Fruit fly (Drosophila melanogaster): ENCODE measurements around the gene elav.
A peak's percentile ranks its signal among the peaks of the same experiment; 100 is the strongest.

elav gene

dm6 chrX:478766-479165, 44.3 kb downstream of the elav start, which contains the start of gene CG32817:
CG32817 (plus strand) TSS chrX:479066.
- TF ChIP-seq Pif1A (GFP tag; optimal IDR thresholded peaks at IDR 0.05): no peak
- TF ChIP-seq fd96Ca (GFP tag; IDR thresholded peaks at IDR 0.05): no peak
- TF ChIP-seq CG12605 (GFP tag; IDR thresholded peaks at IDR 0.05): no peak
- TF ChIP-seq rn (GFP tag; IDR thresholded peaks at IDR 0.05): no peak

- TF ChIP-seq CG8159 (tag; optimal IDR thresholded peaks at IDR 0.05) (no peak), fd96Ca (GFP tag; IDR thresholded peaks at IDR 0.05) (no peak), CG4496 (GFP tag; IDR thresholded peaks at IDR 0.05) (0 out of 3 replicates have a peak, but pooled peaks have one; percentile 43), EcR (GFP tag; optimal IDR thresholded peaks at IDR 0.05) (no peak), Snoo (tag; optimal IDR thresholded peaks at IDR 0.05) (peak; percentile 7), CG34367 (tag; optimal IDR thresholded peaks at IDR 0.05) (no peak), CG9948 (tag; optimal IDR thresholded peaks at IDR 0.05) (peak; percentile 30), CG17806 (tag; optimal IDR thresholded peaks at IDR 0.05) (peak; percentile 20), CG13204 (GFP tag; optimal IDR thresholded peaks at IDR 0.05) (no peak), CG8301 (tag; optimal IDR thresholded peaks at IDR 0.05) (no peak), CG15710 (tag; optimal IDR thresholded peaks at IDR 0.05) (peak; percentile 2), Ets98B (GFP tag; IDR thresholded peaks at IDR 0.05) (peak; percentile 31; the same call in 1 of the 2 replicates), Pif1A (GFP tag; optimal IDR thresholded peaks at IDR 0.05) (no peak)
Observed at dm6 chrX:476230-477143, 46.5 kb downstream of the elav start, which contains the start of the genes ebo and CG13373. ebo (minus strand) TSS chrX:476579. CG13373 (plus strand) TSS chrX:476984.

- TF ChIP-seq CG13204 (GFP tag; optimal IDR thresholded peaks at IDR 0.05): no peak
- TF ChIP-seq rn (GFP tag; IDR thresholded peaks at IDR 0.05): no peak
- TF ChIP-seq CG8301 (tag; optimal IDR thresholded peaks at IDR 0.05): no peak
- no peak for TF ChIP-seq CG8159 (tag; optimal IDR thresholded peaks at IDR 0.05)
- TF ChIP-seq Snoo (tag; optimal IDR thresholded peaks at IDR 0.05): no peak
- TF ChIP-seq CG34367 (tag; optimal IDR thresholded peaks at IDR 0.05): no peak
- no peak for TF ChIP-seq CG4496 (GFP tag; IDR thresholded peaks at IDR 0.05)
- no peak for TF ChIP-seq Pif1B (GFP tag; optimal IDR thresholded peaks at IDR 0.05)
- no peak for TF ChIP-seq CG9948 (tag; optimal IDR thresholded peaks at IDR 0.05)
- no peak for TF ChIP-seq CG15710 (tag; optimal IDR thresholded peaks at IDR 0.05)
- TF ChIP-seq D1 (tag; optimal IDR thresholded peaks at IDR 0.05): no peak
- no peak for TF ChIP-seq gl (tag; optimal IDR thresholded peaks at IDR 0.05)
- no peak for TF ChIP-seq EcR (GFP tag; optimal IDR thresholded peaks at IDR 0.05)
- TF ChIP-seq CG17806 (tag; optimal IDR thresholded peaks at IDR 0.05): no peak
Observed at dm6 chrX:470626-471025, 52.4 kb downstream of the elav start, which contains the start of gene CG32816. CG32816 (minus strand) TSS chrX:470726.

dm6 chrX:469235-469634, 53.8 kb downstream of the elav start, which contains the start of gene Cyp4g1:
Cyp4g1 (minus strand) TSS chrX:469335.
- TF ChIP-seq CG10348 (GFP tag; IDR thresholded peaks at IDR 0.05): no peak
- TF ChIP-seq CG14655 (GFP tag; optimal IDR thresholded peaks at IDR 0.05): no peak
- TF ChIP-seq CG15710 (tag; optimal IDR thresholded peaks at IDR 0.05): no peak
- no peak for TF ChIP-seq Pif1B (GFP tag; optimal IDR thresholded peaks at IDR 0.05)
- TF ChIP-seq CG4496 (GFP tag; IDR thresholded peaks at IDR 0.05): no peak
- TF ChIP-seq gl (tag; optimal IDR thresholded peaks at IDR 0.05): no peak
- TF ChIP-seq CG9948 (tag; optimal IDR thresholded peaks at IDR 0.05): no peak
- no peak for TF ChIP-seq Ets98B (GFP tag; IDR thresholded peaks at IDR 0.05)
- TF ChIP-seq EcR (GFP tag; optimal IDR thresholded peaks at IDR 0.05): no peak
- TF ChIP-seq Snoo (tag; optimal IDR thresholded peaks at IDR 0.05): no peak
- no peak for TF ChIP-seq fd96Ca (GFP tag; IDR thresholded peaks at IDR 0.05)
- TF ChIP-seq CG8159 (tag; optimal IDR thresholded peaks at IDR 0.05): no peak
- TF ChIP-seq CG8301 (tag; optimal IDR thresholded peaks at IDR 0.05): no peak
- no peak for TF ChIP-seq D1 (tag; optimal IDR thresholded peaks at IDR 0.05)
- TF ChIP-seq rn (GFP tag; IDR thresholded peaks at IDR 0.05): no peak
- TF ChIP-seq CG13204 (GFP tag; optimal IDR thresholded peaks at IDR 0.05): no peak
- no peak for TF ChIP-seq CG32121 (GFP tag; IDR thresholded peaks at IDR 0.05)
- TF ChIP-seq Pif1A (GFP tag; optimal IDR thresholded peaks at IDR 0.05): no peak
- no peak for TF ChIP-seq CG34367 (tag; optimal IDR thresholded peaks at IDR 0.05)
- TF ChIP-seq CG12605 (GFP tag; IDR thresholded peaks at IDR 0.05): no peak

dm6 chrX:463934-464333, 59.1 kb downstream of the elav start:
- TF ChIP-seq Snoo (tag; optimal IDR thresholded peaks at IDR 0.05) (no peak), Pif1B (GFP tag; optimal IDR thresholded peaks at IDR 0.05) (no peak), CG34367 (tag; optimal IDR thresholded peaks at IDR 0.05) (no peak), Ets98B (GFP tag; IDR thresholded peaks at IDR 0.05) (no peak), EcR (GFP tag; optimal IDR thresholded peaks at IDR 0.05) (no peak)

dm6 chrX:460447-460846, 62.6 kb downstream of the elav start, which contains the start of gene ase:
ase (plus strand) TSS chrX:460747.
- no peak for TF ChIP-seq EcR (GFP tag; optimal IDR thresholded peaks at IDR 0.05)
- no peak for TF ChIP-seq Ets98B (GFP tag; IDR thresholded peaks at IDR 0.05)
- TF ChIP-seq CG34367 (tag; optimal IDR thresholded peaks at IDR 0.05): no peak
- TF ChIP-seq fd96Ca (GFP tag; IDR thresholded peaks at IDR 0.05): no peak
- TF ChIP-seq D1 (tag; optimal IDR thresholded peaks at IDR 0.05): no peak
- TF ChIP-seq CG9948 (tag; optimal IDR thresholded peaks at IDR 0.05): no peak
- TF ChIP-seq CG4496 (GFP tag; IDR thresholded peaks at IDR 0.05): no peak
- no peak for TF ChIP-seq CG13204 (GFP tag; optimal IDR thresholded peaks at IDR 0.05)
- TF ChIP-seq CG17806 (tag; optimal IDR thresholded peaks at IDR 0.05): no peak
- TF ChIP-seq CG15710 (tag; optimal IDR thresholded peaks at IDR 0.05): no peak
- no peak for TF ChIP-seq CG14655 (GFP tag; optimal IDR thresholded peaks at IDR 0.05)
- TF ChIP-seq gl (tag; optimal IDR thresholded peaks at IDR 0.05): no peak
- no peak for TF ChIP-seq Pif1A (GFP tag; optimal IDR thresholded peaks at IDR 0.05)
- TF ChIP-seq CG10348 (GFP tag; IDR thresholded peaks at IDR 0.05): no peak
- TF ChIP-seq CG8301 (tag; optimal IDR thresholded peaks at IDR 0.05): no peak
- TF ChIP-seq Pif1B (GFP tag; optimal IDR thresholded peaks at IDR 0.05): no peak
- TF ChIP-seq CG32121 (GFP tag; IDR thresholded peaks at IDR 0.05): no peak
- TF ChIP-seq CG8159 (tag; optimal IDR thresholded peaks at IDR 0.05): no peak

Measured in whole organism, pupa.